Fruit fly (Drosophila melanogaster) whole organism, wandering third instar larva: ENCODE data around the gene Tsp3A.
"Not testable (repeated sequence)": the region's sequence is repeated elsewhere in the genome, so short reads cannot be mapped to it uniquely, and the experiment has no call there.

Source experiments
- Abd-B ChIP-seq: fragments of >200 bp; optimal IDR thresholded peaks from 2 replicates; lab custom pipeline; 2017; ENCODE audit warnings: missing biosample characterization, missing genetic modification characterization
- CG32264 ChIP-seq: fragments of 200-800 bp; sonication (Bioruptor generic); optimal IDR thresholded peaks from 2 replicates; lab custom pipeline; 2016; ENCODE audit warnings: missing biosample characterization, missing genetic modification characterization
- CG9705 ChIP-seq: fragments of 200-800 bp; sonication (Bioruptor generic); optimal IDR thresholded peaks from 2 replicates; lab custom pipeline; 2018; ENCODE audit warnings: missing biosample characterization, mild to moderate bottlenecking, missing genetic modification characterization
- CrebA ChIP-seq: fragments of 200-800 bp; sonication (Bioruptor generic); optimal IDR thresholded peaks from 2 replicates; lab custom pipeline; 2016; ENCODE audit warnings: missing biosample characterization, mild to moderate bottlenecking, missing genetic modification characterization, borderline replicate concordance
- Dfd ChIP-seq: fragments of >200 bp; optimal IDR thresholded peaks from 2 replicates; lab custom pipeline; 2017; ENCODE audit warnings: missing biosample characterization, missing genetic modification characterization
- Dif ChIP-seq: fragments of 200-275, 200-300 bp; sonication (Bioruptor generic); optimal IDR thresholded peaks from 2 replicates; lab custom pipeline; 2018; ENCODE audit warnings: missing biosample characterization, missing genetic modification characterization; ENCODE audit not compliant: partially characterized antibody
- GATAd ChIP-seq: sonication (Bioruptor generic); optimal IDR thresholded peaks from 2 replicates; lab custom pipeline; 2016; ENCODE audit warnings: missing biosample characterization, missing genetic modification characterization
- HLH106 ChIP-seq: fragments of 200-800 bp; optimal IDR thresholded peaks from 3 replicates; lab custom pipeline; 2019; ENCODE audit warnings: missing biosample characterization, mild to moderate bottlenecking, missing genetic modification characterization, moderate library complexity
- Hnf4 ChIP-seq: fragments of 200-800 bp; sonication (Bioruptor generic); optimal IDR thresholded peaks from 2 replicates; lab custom pipeline; 2016; ENCODE audit warnings: missing biosample characterization, mild to moderate bottlenecking, missing genetic modification characterization
- Hr78 ChIP-seq: fragments of >200 bp; optimal IDR thresholded peaks from 2 replicates; lab custom pipeline; 2017; ENCODE audit warnings: missing biosample characterization, missing genetic modification characterization
- Hr83 ChIP-seq: fragments of 200-300 bp; sonication (Bioruptor generic); optimal IDR thresholded peaks from 2 replicates; lab custom pipeline; 2016; ENCODE audit warnings: missing biosample characterization, mild to moderate bottlenecking, missing genetic modification characterization, moderate library complexity; ENCODE audit not compliant: poor library complexity, severe bottlenecking
- Jra ChIP-seq: sonication (Bioruptor generic); optimal IDR thresholded peaks from 2 replicates; lab custom pipeline; 2016; ENCODE audit warnings: missing biosample characterization, missing genetic modification characterization
- Mio ChIP-seq: sonication (Bioruptor generic); optimal IDR thresholded peaks from 2 replicates; lab custom pipeline; 2016; ENCODE audit warnings: missing biosample characterization, missing genetic modification characterization
- Myc ChIP-seq: fragments of >200 bp; optimal IDR thresholded peaks from 2 replicates; lab custom pipeline; 2017
- N ChIP-seq: fragments of >200 bp; optimal IDR thresholded peaks from 2 replicates; lab custom pipeline; 2018; ENCODE audit warnings: missing biosample characterization, missing external identifiers, missing genetic modification characterization
- OdsH ChIP-seq: fragments of 200-800 bp; sonication (Bioruptor generic); optimal IDR thresholded peaks from 2 replicates; lab custom pipeline; 2016; ENCODE audit warnings: missing biosample characterization, mild to moderate bottlenecking, missing genetic modification characterization
- Rel ChIP-seq, 2 experiments: fragments of 200-800 bp; sonication (Bioruptor generic) in 1 of 2; optimal IDR thresholded peaks; 2 replicates in 1 of 2; 3 replicates in 1 of 2; lab custom pipeline; 2016 to 2019; ENCODE audit warnings: mild to moderate bottlenecking in 2 of 2, missing biosample characterization in 2 of 2, missing genetic modification characterization in 2 of 2, moderate library complexity in 1 of 2
- Sp1 ChIP-seq: fragments of 200-800 bp; sonication (Bioruptor generic); optimal IDR thresholded peaks from 3 replicates; lab custom pipeline; 2019; ENCODE audit warnings: missing biosample characterization, mild to moderate bottlenecking, missing genetic modification characterization, moderate library complexity
- Vsx2 ChIP-seq: fragments of 200-300, 225-300 bp; sonication (Bioruptor generic); optimal IDR thresholded peaks from 2 replicates; lab custom pipeline; 2018; ENCODE audit warnings: missing biosample characterization, missing genetic modification characterization; ENCODE audit not compliant: partially characterized antibody
- br ChIP-seq: fragments of 200-800 bp; sonication (Bioruptor generic); optimal IDR thresholded peaks from 2 replicates; lab custom pipeline; 2016; ENCODE audit warnings: missing biosample characterization, missing genetic modification characterization
- brk ChIP-seq: fragments of 200-800 bp; sonication (Bioruptor generic); optimal IDR thresholded peaks from 2 replicates; lab custom pipeline; 2016; ENCODE audit warnings: missing biosample characterization, mild to moderate bottlenecking, missing genetic modification characterization
- dl ChIP-seq, 2 experiments: fragments of 175-275, 200-275 bp in 1 of 2; fragments of 200-275 bp in 1 of 2; sonication (Bioruptor generic); optimal IDR thresholded peaks; lab custom pipeline; 2018; ENCODE audit warnings: mild to moderate bottlenecking in 2 of 2, missing biosample characterization in 2 of 2, missing genetic modification characterization in 2 of 2, moderate library complexity in 2 of 2; ENCODE audit not compliant: partially characterized antibody in 2 of 2, insufficient read depth in 1 of 2
- dmrt93B ChIP-seq: fragments of 200-800 bp; sonication (Bioruptor generic); optimal IDR thresholded peaks from 2 replicates; lab custom pipeline; 2018; ENCODE audit warnings: missing biosample characterization, mild to moderate bottlenecking, missing genetic modification characterization
- dsf ChIP-seq: sonication (Bioruptor generic); optimal IDR thresholded peaks from 2 replicates; lab custom pipeline; 2016; ENCODE audit warnings: missing biosample characterization, missing genetic modification characterization, borderline replicate concordance
- ey ChIP-seq: fragments of 200-800 bp; sonication (Bioruptor generic); optimal IDR thresholded peaks from 2 replicates; lab custom pipeline; 2016; ENCODE audit warnings: missing biosample characterization, missing genetic modification characterization
- foxo ChIP-seq, 2 experiments: fragments of 200-800 bp; sonication (Bioruptor generic); optimal IDR thresholded peaks; 2 replicates in 1 of 2; 3 replicates in 1 of 2; lab custom pipeline; 2016 to 2017; ENCODE audit warnings: missing biosample characterization in 2 of 2, missing genetic modification characterization in 2 of 2
- fru ChIP-seq: fragments of 200-800 bp; sonication (Bioruptor generic); optimal IDR thresholded peaks from 3 replicates; lab custom pipeline; 2016; ENCODE audit warnings: missing biosample characterization, mild to moderate bottlenecking, missing genetic modification characterization
- h ChIP-seq: fragments of 200-800 bp; sonication (Bioruptor generic); optimal IDR thresholded peaks from 3 replicates; lab custom pipeline; 2016; ENCODE audit warnings: missing biosample characterization, mild to moderate bottlenecking, missing genetic modification characterization
- jim ChIP-seq: fragments of 175-275, 200-325 bp; sonication (Bioruptor generic); optimal IDR thresholded peaks from 2 replicates; lab custom pipeline; 2016; ENCODE audit warnings: missing biosample characterization, mild to moderate bottlenecking, missing genetic modification characterization
- lola ChIP-seq: fragments of >200 bp; optimal IDR thresholded peaks from 2 replicates; lab custom pipeline; 2017; ENCODE audit warnings: missing biosample characterization, missing genetic modification characterization
- pan ChIP-seq: fragments of >200 bp; optimal IDR thresholded peaks from 2 replicates; lab custom pipeline; 2017
- psq ChIP-seq: fragments of 200-800 bp; sonication (Bioruptor generic); optimal IDR thresholded peaks from 3 replicates; lab custom pipeline; 2017; ENCODE audit warnings: missing biosample characterization, mild to moderate bottlenecking, missing genetic modification characterization, moderate library complexity
- rgr ChIP-seq: fragments of 200-800 bp; sonication (Bioruptor generic); optimal IDR thresholded peaks from 3 replicates; lab custom pipeline; 2016; ENCODE audit warnings: missing biosample characterization, mild to moderate bottlenecking, missing genetic modification characterization
- sage ChIP-seq: fragments of 200-800 bp; sonication (Bioruptor generic); optimal IDR thresholded peaks from 2 replicates; lab custom pipeline; 2016; ENCODE audit warnings: missing biosample characterization, mild to moderate bottlenecking, missing genetic modification characterization
- sv ChIP-seq: fragments of 200-800 bp; sonication (Bioruptor generic); optimal IDR thresholded peaks from 3 replicates; lab custom pipeline; 2016; ENCODE audit warnings: missing biosample characterization, missing genetic modification characterization
- tai ChIP-seq: sonication (Bioruptor generic); optimal IDR thresholded peaks from 2 replicates; lab custom pipeline; 2016; ENCODE audit warnings: missing biosample characterization, missing genetic modification characterization
- usp ChIP-seq: fragments of >200 bp; optimal IDR thresholded peaks from 2 replicates; lab custom pipeline; 2017; ENCODE audit warnings: missing biosample characterization, missing genetic modification characterization
- woc ChIP-seq: sonication (Bioruptor generic); optimal IDR thresholded peaks from 2 replicates; lab custom pipeline; 2016; ENCODE audit warnings: missing biosample characterization, mild to moderate bottlenecking, missing genetic modification characterization

The Tsp3A gene

DNA sequence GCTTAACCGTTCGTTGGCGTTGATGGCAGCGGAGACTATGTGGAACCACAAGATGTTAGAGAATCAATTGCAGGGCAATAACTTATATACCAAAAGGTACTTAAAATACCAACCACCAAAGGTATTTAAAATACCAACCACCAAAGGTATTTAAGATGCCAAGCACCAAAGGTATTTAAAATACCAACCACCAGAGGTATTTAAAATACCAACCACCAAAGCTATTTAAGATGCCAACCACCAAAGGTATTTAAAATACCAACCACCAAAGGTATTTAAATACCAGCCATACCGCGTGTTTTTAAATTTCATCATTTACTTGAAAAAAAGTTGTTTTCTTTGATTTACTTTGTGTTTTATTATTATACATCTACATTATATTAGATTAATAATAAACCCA, 2.1 kb downstream of the Tsp3A start:
- TF ChIP-seq Abd-B (GFP tag; lab: Kevin White, UChicago) (no peak), h (GFP tag; lab: Kevin White, UChicago) (no peak), fru (GFP tag; lab: Kevin White, UChicago) (no peak), foxo (GFP tag; optimal IDR thresholded peaks at IDR 0.05; lab: Kevin White, UChicago) (no peak), dmrt93B (no peak), dsf (GFP tag; lab: Kevin White, UChicago) (no peak), woc (GFP tag; lab: Kevin White, UChicago) (no peak), jim (GFP tag; lab: Kevin White, UChicago) (no peak), br (GFP tag; lab: Kevin White, UChicago) (no peak), psq (GFP tag; lab: Kevin White, UChicago) (no peak), OdsH (GFP tag; lab: Kevin White, UChicago) (no peak), HLH106 (no peak), Rel (GFP tag; optimal IDR thresholded peaks at IDR 0.05; lab: Kevin White, UChicago) (no peak), Rel (tag; optimal IDR thresholded peaks at IDR 0.05; lab: Kevin White, UChicago) (no peak), tai (GFP tag; lab: Kevin White, UChicago) (no peak), sage (GFP tag; lab: Kevin White, UChicago) (no peak), Jra (no peak), brk (GFP tag; lab: Kevin White, UChicago) (no peak), N (GFP tag; lab: Kevin White, UChicago) (no peak), Hnf4 (no peak), Hr78 (no peak)

- not testable (repeated sequence) for TF ChIP-seq HLH106; tai (GFP tag; lab: Kevin White, UChicago); Hr83 (GFP tag; lab: Kevin White, UChicago)
These were observed 9.3 kb downstream of the Tsp3A start, which contains the start of gene eIF3g1 for dm6 chrX:2610236-2610635. Gene eIF3g1, minus strand, starts transcription at chrX:2610336.

dm6 chrX:2608470-2609157, 10.9 kb downstream of the Tsp3A start, which contains the start of gene Smyd3:
Gene Smyd3, minus strand, starts transcription at chrX:2608876.
- TF ChIP-seq N (GFP tag; lab: Kevin White, UChicago) (no peak), br (GFP tag; lab: Kevin White, UChicago) (peak; percentile 85), fru (GFP tag; lab: Kevin White, UChicago) (peak; percentile 82), sage (GFP tag; lab: Kevin White, UChicago) (no peak), usp (no peak), h (GFP tag; lab: Kevin White, UChicago) (peak; percentile 89), dsf (GFP tag; lab: Kevin White, UChicago) (no peak), OdsH (GFP tag; lab: Kevin White, UChicago) (peak; percentile 86), Abd-B (GFP tag; lab: Kevin White, UChicago) (no peak), CrebA (GFP tag; lab: Kevin White, UChicago) (no peak), Rel (GFP tag; optimal IDR thresholded peaks at IDR 0.05; lab: Kevin White, UChicago) (no peak), Rel (tag; optimal IDR thresholded peaks at IDR 0.05; lab: Kevin White, UChicago) (peak; percentile 37), GATAd (GFP tag; lab: Kevin White, UChicago) (peak; percentile 61), CG9705 (GFP tag; lab: Kevin White, UChicago) (peak; percentile 36), foxo (GFP tag; optimal IDR thresholded peaks at IDR 0.05; lab: Kevin White, UChicago) (peak; percentile 65 to 91), ey (peak; percentile 86), Sp1 (GFP tag; lab: Kevin White, UChicago) (peak; percentile 68), HLH106 (peak; percentile 73), Hr83 (GFP tag; lab: Kevin White, UChicago) (peak; percentile 81), sv (GFP tag; lab: Kevin White, UChicago) (peak; percentile 76), rgr (peak; percentile 88), Dif (GFP tag; lab: Kevin White, UChicago) (no peak), Jra (no peak), Vsx2 (GFP tag; lab: Kevin White, UChicago) (no peak), lola (GFP tag; lab: Kevin White, UChicago) (no peak), Hr78 (no peak), CG32264 (GFP tag; lab: Kevin White, UChicago) (no peak), psq (GFP tag; lab: Kevin White, UChicago) (peak; percentile 68), Dfd (GFP tag; lab: Kevin White, UChicago) (no peak), Hnf4 (no peak), woc (GFP tag; lab: Kevin White, UChicago) (peak; percentile 88), brk (GFP tag; lab: Kevin White, UChicago) (no peak), Mio (GFP tag; lab: Kevin White, UChicago) (peak; percentile 9), pan (no peak), dmrt93B (no peak), jim (GFP tag; lab: Kevin White, UChicago) (no peak), tai (GFP tag; lab: Kevin White, UChicago) (no peak), Myc (lab: Kevin White, UChicago) (no peak), dl (GFP tag; optimal IDR thresholded peaks at IDR 0.05; lab: Kevin White, UChicago; ENCODE audit: insufficient read depth in 1 of 2, partially characterized antibody in 2 of 2) (no peak)
